Worm (Caenorhabditis elegans) whole organism, L1 larva: ENCODE measurements around the gene F13A2.1.

Experiments
- ama-1 ChIP-seq: fragments of 150-350 bp; optimal IDR thresholded peaks from 2 replicates; lab custom pipeline; 2014
- lin-35 ChIP-seq, 2 experiments: fragments of 150-350 bp; optimal IDR thresholded peaks; 2 replicates each; lab custom pipeline; 2014; ENCODE audit warnings: missing biosample characterization in 2 of 2, missing genetic modification characterization in 2 of 2, missing genetic modification reagents in 2 of 2
- nhr-20 ChIP-seq: sonication (generic microtip); optimal IDR thresholded peaks from 2 replicates; lab custom pipeline; 2016; ENCODE audit warnings: mild to moderate bottlenecking, missing genetic modification characterization, missing compliant biosample characterization
- skn-1 ChIP-seq: fragments of 150-350 bp; optimal IDR thresholded peaks from 2 replicates; lab custom pipeline; 2014; ENCODE audit warnings: missing biosample characterization, missing genetic modification characterization

- TF ChIP-seq ama-1 (lab: Kevin White, UChicago) (no peak), nhr-20 (tag; lab: Kevin White, UChicago) (no peak), skn-1 (tag; lab: Kevin White, UChicago) (no peak), lin-35 (GFP tag; optimal IDR thresholded peaks at IDR 0.05; lab: Kevin White, UChicago) (no peak)
Observed at ce11 chrV:4372986-4373385, 9.2 kb downstream of the F13A2.1 start.
